Fruit fly (Drosophila melanogaster) whole organism, embryonic: ENCODE results near the gene CG16813.
A peak's percentile ranks its signal among the peaks of the same experiment; 100 is the strongest.

Experiments used
- CG10147 ChIP-seq: fragments of 200-800 bp; sonication (Bioruptor generic); optimal IDR thresholded peaks from 2 replicates; lab custom pipeline; 2019; ENCODE audit warnings: missing biosample characterization, mild to moderate bottlenecking, missing genetic modification characterization, moderate library complexity
- CG10979 ChIP-seq: fragments of 200-800 bp; sonication (Bioruptor generic); optimal IDR thresholded peaks from 2 replicates; lab custom pipeline; 2018; ENCODE audit warnings: missing biosample characterization, mild to moderate bottlenecking, missing genetic modification characterization, moderate library complexity
- CG11695 ChIP-seq: fragments of 200-800 bp; sonication (Bioruptor generic); IDR thresholded peaks from 3 replicates; pipeline ENCODE4 v1.3.6; 2022; ENCODE audit warnings: missing biosample characterization, missing genetic modification characterization
- CG12391 ChIP-seq: fragments of 200-800 bp; sonication (Bioruptor generic); optimal IDR thresholded peaks from 3 replicates; lab custom pipeline; 2018; ENCODE audit warnings: missing biosample characterization, mild to moderate bottlenecking, missing genetic modification characterization, moderate library complexity
- CG13296 ChIP-seq: fragments of 200-800 bp; sonication (Bioruptor generic); optimal IDR thresholded peaks from 3 replicates; lab custom pipeline; 2018; ENCODE audit warnings: missing biosample characterization, mild to moderate bottlenecking, missing genetic modification characterization
- CG15269 ChIP-seq: fragments of 200-800 bp; sonication (Bioruptor generic); optimal IDR thresholded peaks from 2 replicates; lab custom pipeline; 2018; ENCODE audit warnings: missing biosample characterization, mild to moderate bottlenecking, missing genetic modification characterization, moderate library complexity
- CG15479 ChIP-seq: fragments of 200-800 bp; sonication (Bioruptor generic); optimal IDR thresholded peaks from 3 replicates; lab custom pipeline; 2019; ENCODE audit warnings: missing biosample characterization, mild to moderate bottlenecking, missing genetic modification characterization, moderate library complexity
- CG16779 ChIP-seq: fragments of 200-800 bp; sonication (Bioruptor generic); IDR thresholded peaks from 2 replicates; pipeline ENCODE4 v1.3.6; 2022; ENCODE audit warnings: missing biosample characterization, missing genetic modification characterization
- CG17361 ChIP-seq: fragments of 200-800 bp; sonication (Bioruptor generic); IDR thresholded peaks from 3 replicates; pipeline ENCODE4 v1.3.6; 2022; ENCODE audit warnings: missing biosample characterization, missing genetic modification characterization
- CG18011 ChIP-seq: fragments of 200-800 bp; sonication (Bioruptor generic); optimal IDR thresholded peaks from 2 replicates; lab custom pipeline; 2017; ENCODE audit warnings: missing biosample characterization, missing genetic modification characterization, mild to moderate bottlenecking, moderate library complexity, missing genotype
- CG2678 ChIP-seq: fragments of 200-800 bp; sonication (Bioruptor generic); optimal IDR thresholded peaks from 3 replicates; lab custom pipeline; 2019; ENCODE audit warnings: missing biosample characterization, mild to moderate bottlenecking, missing genetic modification characterization, moderate library complexity
- CG30403 ChIP-seq: fragments of 200-800 bp; sonication (Bioruptor generic); optimal IDR thresholded peaks from 3 replicates; lab custom pipeline; 2016; ENCODE audit warnings: missing biosample characterization, missing genetic modification characterization
- CG3065 ChIP-seq: fragments of 200-800 bp; sonication (Bioruptor generic); optimal IDR thresholded peaks from 2 replicates; lab custom pipeline; 2016; ENCODE audit warnings: missing biosample characterization, missing genetic modification characterization
- CG7357 ChIP-seq: fragments of 200-800 bp; sonication (Bioruptor generic); IDR thresholded peaks from 3 replicates; pipeline ENCODE4 v1.3.6; 2022; ENCODE audit warnings: missing biosample characterization, missing genetic modification characterization
- CG7556 ChIP-seq: fragments of 200-800 bp; sonication (Bioruptor generic); optimal IDR thresholded peaks from 2 replicates; lab custom pipeline; 2017; ENCODE audit warnings: missing biosample characterization, mild to moderate bottlenecking, missing genetic modification characterization
- CG7963 ChIP-seq: fragments of 200-800 bp; sonication (Bioruptor generic); IDR thresholded peaks from 3 replicates; pipeline ENCODE4 v1.3.6; 2022; ENCODE audit warnings: missing biosample characterization, missing genetic modification characterization; ENCODE audit not compliant: partially characterized antibody
- CG8359 ChIP-seq: fragments of 200-800 bp; sonication (Bioruptor generic); optimal IDR thresholded peaks from 2 replicates; lab custom pipeline; 2017; ENCODE audit warnings: missing biosample characterization, mild to moderate bottlenecking, missing genetic modification characterization, borderline replicate concordance
- CG8388 ChIP-seq: fragments of 200-800 bp; sonication (Bioruptor generic); optimal IDR thresholded peaks from 2 replicates; lab custom pipeline; 2019; ENCODE audit warnings: missing biosample characterization, mild to moderate bottlenecking, missing genetic modification characterization, moderate library complexity
- Camta ChIP-seq: fragments of 200-800 bp; sonication (Bioruptor generic); optimal IDR thresholded peaks from 2 replicates; lab custom pipeline; 2016; ENCODE audit warnings: missing biosample characterization, missing genetic modification characterization
- Fer1 ChIP-seq: fragments of 200-800 bp; sonication (Bioruptor generic); optimal IDR thresholded peaks from 2 replicates; lab custom pipeline; 2017; ENCODE audit warnings: missing biosample characterization, mild to moderate bottlenecking, missing genetic modification characterization
- HLH54F ChIP-seq: fragments of 200-800 bp; sonication (Bioruptor generic); optimal IDR thresholded peaks from 3 replicates; lab custom pipeline; 2016; ENCODE audit warnings: missing biosample characterization, missing genetic modification characterization
- Hmx ChIP-seq: fragments of 200-800 bp; sonication (Bioruptor generic); optimal IDR thresholded peaks from 2 replicates; lab custom pipeline; 2016; ENCODE audit warnings: missing biosample characterization, missing genetic modification characterization
- Hr39 ChIP-seq: fragments of >200 bp; optimal IDR thresholded peaks from 2 replicates; lab custom pipeline; 2017
- Hr51 ChIP-seq, 2 experiments: fragments of 200-800 bp; sonication (Bioruptor generic); optimal IDR thresholded peaks; 2 replicates in 1 of 2; 3 replicates in 1 of 2; lab custom pipeline; 2016 to 2018; ENCODE audit warnings: missing biosample characterization in 2 of 2, missing genetic modification characterization in 2 of 2, mild to moderate bottlenecking in 1 of 2, moderate library complexity in 1 of 2
- Mes4 ChIP-seq: fragments of 200-800 bp; sonication (Bioruptor generic); optimal IDR thresholded peaks from 2 replicates; lab custom pipeline; 2016; ENCODE audit warnings: missing biosample characterization, missing genetic modification characterization
- NFAT ChIP-seq: fragments of 200-800 bp; sonication (Bioruptor generic); IDR thresholded peaks from 2 replicates; pipeline ENCODE4 v1.3.6; 2022; ENCODE audit warnings: missing biosample characterization, missing genetic modification characterization
- NK7.1 ChIP-seq: fragments of 200-800 bp; sonication (Bioruptor generic); optimal IDR thresholded peaks from 3 replicates; lab custom pipeline; 2016; ENCODE audit warnings: missing biosample characterization, missing genetic modification characterization
- Nf-YC ChIP-seq: fragments of 200-800 bp; optimal IDR thresholded peaks from 3 replicates; lab custom pipeline; 2019; ENCODE audit warnings: missing biosample characterization, mild to moderate bottlenecking, missing genetic modification characterization, moderate library complexity
- Optix ChIP-seq: fragments of 200-800 bp; sonication (Bioruptor generic); IDR thresholded peaks from 3 replicates; pipeline ENCODE4 v1.3.6; 2022; ENCODE audit warnings: missing biosample characterization, missing genetic modification characterization
- Ptx1 ChIP-seq: fragments of 200-800 bp; sonication (Bioruptor generic); IDR thresholded peaks from 2 replicates; pipeline ENCODE4 v1.3.6; 2022; ENCODE audit warnings: missing biosample characterization, missing genetic modification characterization
- Sox102F ChIP-seq: fragments of 200-800 bp; sonication (Bioruptor generic); optimal IDR thresholded peaks from 2 replicates; lab custom pipeline; 2018; ENCODE audit warnings: missing biosample characterization, mild to moderate bottlenecking, missing genetic modification characterization, moderate library complexity
- Sry-β ChIP-seq: fragments of 200-800 bp; sonication (Bioruptor generic); optimal IDR thresholded peaks from 2 replicates; lab custom pipeline; 2018; ENCODE audit warnings: missing biosample characterization, mild to moderate bottlenecking, missing genetic modification characterization, moderate library complexity
- Ssrp ChIP-seq: fragments of 200-800 bp; sonication (Bioruptor generic); optimal IDR thresholded peaks from 2 replicates; lab custom pipeline; 2018; ENCODE audit warnings: missing biosample characterization, mild to moderate bottlenecking, missing genetic modification characterization, moderate library complexity
- ac ChIP-seq: fragments of 200-800 bp; sonication (Bioruptor generic); optimal IDR thresholded peaks from 3 replicates; lab custom pipeline; 2017; ENCODE audit warnings: missing biosample characterization, mild to moderate bottlenecking, missing genetic modification characterization
- amos ChIP-seq: fragments of 200-800 bp; sonication (Bioruptor generic); IDR thresholded peaks from 2 replicates; pipeline ENCODE4 v1.3.6; 2022; ENCODE audit warnings: missing biosample characterization, missing genetic modification characterization; ENCODE audit not compliant: partially characterized antibody
- chif ChIP-seq, 2 experiments: fragments of 200-800 bp; sonication (Bioruptor generic); optimal IDR thresholded peaks; 3 replicates each; lab custom pipeline; 2016; ENCODE audit warnings: missing biosample characterization in 2 of 2, missing genetic modification characterization in 2 of 2
- crc ChIP-seq: fragments of 200-800 bp; sonication (Bioruptor generic); optimal IDR thresholded peaks from 2 replicates; lab custom pipeline; 2016; ENCODE audit warnings: missing biosample characterization, missing genetic modification characterization
- gsb-n ChIP-seq: fragments of 200-800 bp; sonication (Bioruptor generic); optimal IDR thresholded peaks from 3 replicates; lab custom pipeline; 2018; ENCODE audit warnings: missing biosample characterization, mild to moderate bottlenecking, missing genetic modification characterization
- hkb ChIP-seq, 2 experiments: fragments of 200-800 bp in 1 of 2; fragments of >200 bp in 1 of 2; sonication (Bioruptor generic) in 1 of 2; IDR thresholded peaks in 1 of 2; optimal IDR thresholded peaks in 1 of 2; 2 replicates each; pipeline versions ENCODE4 v1.3.6 to Lab custom; 2017 to 2022; ENCODE audit warnings: missing biosample characterization in 1 of 2, missing genetic modification characterization in 1 of 2
- lab ChIP-seq: fragments of 200-800 bp; sonication (Bioruptor generic); optimal IDR thresholded peaks from 3 replicates; lab custom pipeline; 2017; ENCODE audit warnings: missing biosample characterization, missing genetic modification characterization, mild to moderate bottlenecking, moderate library complexity, missing genetic modification reagents
- mirr ChIP-seq: fragments of 200-800 bp; sonication (Bioruptor generic); optimal IDR thresholded peaks from 3 replicates; lab custom pipeline; 2018; ENCODE audit warnings: missing biosample characterization, mild to moderate bottlenecking, missing genetic modification characterization
- seq ChIP-seq: fragments of 200-800 bp; sonication (Bioruptor generic); IDR thresholded peaks from 2 replicates; pipeline ENCODE4 v1.3.6; 2022; ENCODE audit warnings: missing biosample characterization, missing genetic modification characterization
- sqz ChIP-seq: fragments of 200-800 bp; sonication (Bioruptor generic); optimal IDR thresholded peaks from 3 replicates; lab custom pipeline; 2018; ENCODE audit warnings: missing biosample characterization, mild to moderate bottlenecking, missing genetic modification characterization
- stc ChIP-seq: fragments of 200-800 bp; sonication (Bioruptor generic); IDR thresholded peaks from 2 replicates; pipeline ENCODE4 v1.3.6; 2022; ENCODE audit warnings: missing biosample characterization, missing genetic modification characterization
- tll ChIP-seq, 2 experiments: fragments of 200-800 bp in 1 of 2; fragments of >200 bp in 1 of 2; sonication (Bioruptor generic) in 1 of 2; optimal IDR thresholded peaks; 2 replicates each; lab custom pipeline; 2017 to 2019; ENCODE audit warnings: missing biosample characterization in 2 of 2, missing genetic modification characterization in 2 of 2, mild to moderate bottlenecking in 1 of 2, moderate library complexity in 1 of 2
- tup ChIP-seq: fragments of 200-800 bp; sonication (Bioruptor generic); optimal IDR thresholded peaks from 2 replicates; lab custom pipeline; 2016; ENCODE audit warnings: missing biosample characterization, mild to moderate bottlenecking, missing genetic modification characterization, moderate library complexity
- zfh1 ChIP-seq: fragments of 200-800 bp; sonication (Bioruptor generic); IDR thresholded peaks from 3 replicates; pipeline ENCODE4 v1.3.6; 2022; ENCODE audit warnings: missing biosample characterization, missing genetic modification characterization
- zfh2 ChIP-seq: fragments of 200-800 bp; sonication (Bioruptor generic); optimal IDR thresholded peaks from 2 replicates; lab custom pipeline; 2016; ENCODE audit warnings: missing biosample characterization, missing genetic modification characterization

CG16813 gene

dm6 chr2L:13219281-13220092 is 7.8 kb upstream of the CG16813 start, which contains the start of the genes CG9426 and mRF1 (continued):
- TF ChIP-seq sqz (GFP tag; lab: Kevin White, UChicago) (no peak), zfh1 (GFP tag; lab: Robert Waterston, UW) (no peak), CG18011 (GFP tag; lab: Kevin White, UChicago) (peak; percentile 13), mirr (GFP tag; lab: Kevin White, UChicago) (no peak), tup (GFP tag; lab: Kevin White, UChicago) (no peak), crc (no peak), ac (GFP tag; lab: Kevin White, UChicago) (no peak), CG15479 (GFP tag; lab: Kevin White, UChicago) (peak; percentile 16), Sox102F (GFP tag; lab: Kevin White, UChicago) (no peak), CG16779 (no peak), chif (GFP tag; optimal IDR thresholded peaks at IDR 0.05; lab: Kevin White, UChicago) (no peak), Sry-β (GFP tag; lab: Kevin White, UChicago) (no peak), CG10979 (peak; percentile 13), Ptx1 (GFP tag; lab: Robert Waterston, UW) (no peak), Fer1 (GFP tag; lab: Kevin White, UChicago) (peak; percentile 39), zfh2 (GFP tag; lab: Kevin White, UChicago) (peak; percentile 20), HLH54F (GFP tag; lab: Kevin White, UChicago) (no peak), hkb (optimal IDR thresholded peaks at IDR 0.05; lab: Kevin White, UChicago) (no peak), hkb (GFP tag; IDR thresholded peaks at IDR 0.05; lab: Robert Waterston, UW) (no peak), Hr51 (GFP tag; optimal IDR thresholded peaks at IDR 0.05; lab: Kevin White, UChicago) (no peak), lab (no peak), CG30403 (GFP tag; lab: Kevin White, UChicago) (peak; percentile 12), amos (peak; percentile 97), gsb-n (tag; lab: Kevin White, UChicago) (no peak), CG13296 (GFP tag; lab: Kevin White, UChicago) (peak; percentile 6), Mes4 (no peak), Hr39 (lab: Kevin White, UChicago) (no peak), Nf-YC (peak; percentile 90), Camta (GFP tag; lab: Kevin White, UChicago) (no peak), NFAT (GFP tag; lab: Robert Waterston, UW) (no peak), CG11695 (GFP tag; lab: Robert Waterston, UW) (no peak), CG7963 (GFP tag; lab: Robert Waterston, UW) (peak; percentile 96), CG10147 (GFP tag; lab: Kevin White, UChicago) (no peak), seq (GFP tag; lab: Robert Waterston, UW) (no peak), CG12391 (tag; lab: Kevin White, UChicago) (peak; percentile 50), Hmx (no peak), NK7.1 (no peak), CG15269 (tag; lab: Kevin White, UChicago) (no peak), CG7556 (no peak), CG7357 (no peak), Ssrp (tag; lab: Kevin White, UChicago) (no peak), tll (GFP tag; optimal IDR thresholded peaks at IDR 0.05; lab: Kevin White, UChicago) (peak in 1 of 2 experiments; percentile 67), CG8359 (GFP tag; lab: Kevin White, UChicago) (no peak), CG2678 (tag; lab: Kevin White, UChicago) (no peak), CG8388 (no peak), CG3065 (no peak), Optix (GFP tag; lab: Robert Waterston, UW) (no peak), CG17361 (GFP tag; lab: Robert Waterston, UW) (peak; percentile 41; the same call in 1 of the 3 replicates), stc (no peak)
